Worm (Caenorhabditis elegans) whole organism, midembryonic: ENCODE results near the gene qns-1.

Experiments
- cog-1 ChIP-seq: sonication (generic microtip); optimal IDR thresholded peaks from 2 replicates; lab custom pipeline; 2016; ENCODE audit warnings: missing genetic modification characterization, missing compliant biosample characterization
- flt-1 ChIP-seq: fragments of 200-800 bp; sonication (Bioruptor generic); IDR thresholded peaks from 2 replicates; pipeline ENCODE4 v1.3.6; 2022; ENCODE audit warnings: missing genetic modification characterization, missing compliant biosample characterization
- klf-2 ChIP-seq: fragments of 200-800 bp; sonication (Bioruptor generic); conservative IDR thresholded peaks from 2 replicates; pipeline ENCODE4 v1.3.6; 2022; ENCODE audit warnings: missing genetic modification reagents, missing genetic modification characterization, missing compliant biosample characterization
- med-1 ChIP-seq: sonication (generic microtip); optimal IDR thresholded peaks from 2 replicates; lab custom pipeline; 2017; ENCODE audit warnings: missing genetic modification characterization, mild to moderate bottlenecking, missing compliant biosample characterization, antibody characterized with exemption, missing genetic modification reagents; ENCODE audit not compliant: insufficient read depth
- ref-1 ChIP-seq: fragments of 200-800 bp; sonication (Bioruptor generic); conservative IDR thresholded peaks from 2 replicates; pipeline ENCODE4 v1.3.6; 2022; ENCODE audit warnings: missing genetic modification reagents, missing genetic modification characterization, missing compliant biosample characterization
- tab-1 ChIP-seq: fragments of 200-800 bp; sonication (Bioruptor generic); IDR thresholded peaks from 2 replicates; pipeline ENCODE4 v1.3.6; 2022; ENCODE audit warnings: missing genetic modification characterization, missing compliant biosample characterization
- ztf-23 ChIP-seq: fragments of 200-800 bp; sonication (Bioruptor generic); IDR thresholded peaks from 2 replicates; pipeline ENCODE4 v1.3.6; 2022; ENCODE audit warnings: missing genetic modification reagents, missing genetic modification characterization, missing compliant biosample characterization
- ztf-29 ChIP-seq: fragments of 200-800 bp; sonication (Bioruptor generic); IDR thresholded peaks from 2 replicates; pipeline ENCODE4 v1.3.6; 2022; ENCODE audit warnings: missing genetic modification reagents, missing genetic modification characterization, missing compliant biosample characterization

- TF ChIP-seq ztf-23 (no peak), flt-1 (GFP tag; lab: Robert Waterston, UW) (no peak), cog-1 (tag; lab: Kevin White, UChicago) (no peak), ref-1 (GFP tag; lab: Robert Waterston, UW) (no peak), med-1 (GFP tag; lab: Kevin White, UChicago) (no peak), tab-1 (GFP tag; lab: Robert Waterston, UW) (no peak), klf-2 (GFP tag; lab: Robert Waterston, UW) (no peak), ztf-29 (no peak)
These were observed 30.6 kb downstream of the qns-1 start for ce11 chrIV:10188505-10188904.
